Fruit fly (Drosophila melanogaster) whole organism, prepupa: Measurements from ENCODE around the gene CG44195.

Experiments
- Blimp-1 ChIP-seq: fragments of 200-800 bp; sonication (Bioruptor generic); optimal IDR thresholded peaks from 3 replicates; lab custom pipeline; 2017; ENCODE audit warnings: missing biosample characterization, missing genetic modification characterization, mild to moderate bottlenecking, moderate library complexity, missing genetic modification reagents
- CG10631 ChIP-seq: fragments of 200-800 bp; sonication (Bioruptor generic); optimal IDR thresholded peaks from 2 replicates; lab custom pipeline; 2016; ENCODE audit warnings: missing biosample characterization, missing genetic modification characterization
- CG10669 ChIP-seq: fragments of 200-800 bp; sonication (Bioruptor generic); optimal IDR thresholded peaks from 3 replicates; lab custom pipeline; 2018; ENCODE audit warnings: missing biosample characterization, mild to moderate bottlenecking, missing genetic modification characterization, moderate library complexity
- CG11902 ChIP-seq: fragments of 200-800 bp; sonication (Bioruptor generic); optimal IDR thresholded peaks from 3 replicates; lab custom pipeline; 2016; ENCODE audit warnings: missing biosample characterization, missing genetic modification characterization
- CG15336 ChIP-seq: fragments of 200-800 bp; sonication (Bioruptor generic); IDR thresholded peaks from 2 replicates; pipeline ENCODE4 v1.3.6; 2022; ENCODE audit warnings: missing biosample characterization, missing genetic modification characterization
- CG1621 ChIP-seq: fragments of 200-800 bp; sonication (Bioruptor generic); optimal IDR thresholded peaks from 3 replicates; lab custom pipeline; 2018; ENCODE audit warnings: missing biosample characterization, mild to moderate bottlenecking, missing genetic modification characterization
- CG32006 ChIP-seq: fragments of 200-800 bp; sonication (Bioruptor generic); optimal IDR thresholded peaks from 3 replicates; lab custom pipeline; 2017; ENCODE audit warnings: missing biosample characterization, mild to moderate bottlenecking, missing genetic modification characterization
- CG34406 ChIP-seq: fragments of 200-800 bp; sonication (Bioruptor generic); optimal IDR thresholded peaks from 3 replicates; lab custom pipeline; 2016; ENCODE audit warnings: missing biosample characterization, missing genetic modification characterization
- CG3919 ChIP-seq: fragments of 200-800 bp; sonication (Bioruptor generic); optimal IDR thresholded peaks from 3 replicates; lab custom pipeline; 2016; ENCODE audit warnings: missing biosample characterization, missing genetic modification characterization
- CG4318 ChIP-seq: fragments of 200-800 bp; sonication (Bioruptor generic); optimal IDR thresholded peaks from 3 replicates; lab custom pipeline; 2017; ENCODE audit warnings: missing biosample characterization, mild to moderate bottlenecking, missing genetic modification characterization
- CG6163 ChIP-seq: fragments of 200-800 bp; sonication (Bioruptor generic); IDR thresholded peaks from 3 replicates; pipeline ENCODE4 v1.3.6; 2022; ENCODE audit warnings: missing biosample characterization, missing genetic modification characterization
- CG6276 ChIP-seq: fragments of 200-800 bp; sonication (Bioruptor generic); optimal IDR thresholded peaks from 2 replicates; lab custom pipeline; 2017; ENCODE audit warnings: missing biosample characterization, mild to moderate bottlenecking, missing genetic modification characterization
- CG6792 ChIP-seq: fragments of 200-800 bp; sonication (Bioruptor generic); optimal IDR thresholded peaks from 3 replicates; lab custom pipeline; 2016; ENCODE audit warnings: missing biosample characterization, missing genetic modification characterization
- CG6808 ChIP-seq: fragments of 200-800 bp; sonication (Bioruptor generic); optimal IDR thresholded peaks from 3 replicates; lab custom pipeline; 2017; ENCODE audit warnings: missing biosample characterization, missing genetic modification characterization, mild to moderate bottlenecking, moderate library complexity, missing genetic modification reagents
- CG8319 ChIP-seq: fragments of 200-800 bp; sonication (Bioruptor generic); optimal IDR thresholded peaks from 3 replicates; lab custom pipeline; 2016; ENCODE audit warnings: missing biosample characterization, missing genetic modification characterization
- CG8632 ChIP-seq: fragments of 200-800 bp; sonication (Bioruptor generic); optimal IDR thresholded peaks from 3 replicates; lab custom pipeline; 2016; ENCODE audit warnings: missing biosample characterization, missing genetic modification characterization
- CG9139 ChIP-seq: fragments of 200-800 bp; sonication (Bioruptor generic); optimal IDR thresholded peaks from 3 replicates; lab custom pipeline; 2017; ENCODE audit warnings: missing biosample characterization, mild to moderate bottlenecking, missing genetic modification characterization
- Eip75B ChIP-seq: fragments of 200-800 bp; sonication (Bioruptor generic); optimal IDR thresholded peaks from 3 replicates; lab custom pipeline; 2016; ENCODE audit warnings: missing biosample characterization, missing genetic modification characterization
- Eip93F ChIP-seq: fragments of 200-800 bp; sonication (Bioruptor generic); optimal IDR thresholded peaks from 2 replicates; lab custom pipeline; 2016; ENCODE audit warnings: missing biosample characterization, mild to moderate bottlenecking, missing genetic modification characterization
- Ets21C ChIP-seq: fragments of 200-800 bp; sonication (Bioruptor generic); optimal IDR thresholded peaks from 3 replicates; lab custom pipeline; 2016; ENCODE audit warnings: missing biosample characterization, missing genetic modification characterization
- Ets96B ChIP-seq: fragments of 200-800 bp; optimal IDR thresholded peaks from 2 replicates; lab custom pipeline; 2019; ENCODE audit warnings: missing biosample characterization, mild to moderate bottlenecking, missing genetic modification characterization, moderate library complexity
- Gug ChIP-seq: fragments of 200-800 bp; sonication (Bioruptor generic); IDR thresholded peaks from 2 replicates; pipeline ENCODE4 v1.3.6; 2022; ENCODE audit warnings: missing biosample characterization, missing genetic modification characterization
- Hr38 ChIP-seq: sonication (Bioruptor generic); optimal IDR thresholded peaks from 2 replicates; lab custom pipeline; 2016; ENCODE audit warnings: missing biosample characterization, missing genetic modification characterization
- Hr39 ChIP-seq: fragments of 200-800 bp; sonication (Bioruptor generic); optimal IDR thresholded peaks from 2 replicates; lab custom pipeline; 2016; ENCODE audit warnings: missing biosample characterization, missing genetic modification characterization
- Hr4 ChIP-seq: fragments of 200-800 bp; sonication (Bioruptor generic); optimal IDR thresholded peaks from 3 replicates; lab custom pipeline; 2016; ENCODE audit warnings: missing biosample characterization, missing genetic modification characterization
- Smox ChIP-seq: fragments of 200-800 bp; sonication (Bioruptor generic); optimal IDR thresholded peaks from 3 replicates; lab custom pipeline; 2016; ENCODE audit warnings: missing biosample characterization, missing genetic modification characterization
- Sox102F ChIP-seq: fragments of 200-800 bp; sonication (Bioruptor generic); optimal IDR thresholded peaks from 2 replicates; lab custom pipeline; 2016; ENCODE audit warnings: missing biosample characterization, mild to moderate bottlenecking, missing genetic modification characterization
- achi ChIP-seq: fragments of 200-800 bp; sonication (Bioruptor generic); optimal IDR thresholded peaks from 3 replicates; lab custom pipeline; 2016; ENCODE audit warnings: missing biosample characterization, missing genetic modification characterization
- acj6 ChIP-seq: fragments of 200-800 bp; sonication (Bioruptor generic); optimal IDR thresholded peaks from 3 replicates; lab custom pipeline; 2016; ENCODE audit warnings: missing biosample characterization, missing genetic modification characterization
- cyc ChIP-seq: fragments of 200-800 bp; sonication (Bioruptor generic); optimal IDR thresholded peaks from 3 replicates; lab custom pipeline; 2016; ENCODE audit warnings: missing biosample characterization, missing genetic modification characterization
- dsx ChIP-seq: fragments of 200-800 bp; optimal IDR thresholded peaks from 3 replicates; lab custom pipeline; 2019; ENCODE audit warnings: missing biosample characterization, mild to moderate bottlenecking, missing genetic modification characterization, moderate library complexity; ENCODE audit not compliant: poor library complexity, severe bottlenecking
- eg ChIP-seq: fragments of 200-800 bp; sonication (Bioruptor generic); IDR thresholded peaks from 3 replicates; pipeline ENCODE4 v1.3.6; 2022; ENCODE audit warnings: missing biosample characterization, missing genetic modification characterization
- esn ChIP-seq: fragments of 200-800 bp; sonication (Bioruptor generic); optimal IDR thresholded peaks from 2 replicates; lab custom pipeline; 2016; ENCODE audit warnings: missing biosample characterization, mild to moderate bottlenecking, missing genetic modification characterization, moderate library complexity
- fd59A ChIP-seq: fragments of 200-800 bp; sonication (Bioruptor generic); optimal IDR thresholded peaks from 2 replicates; lab custom pipeline; 2017; ENCODE audit warnings: missing biosample characterization, mild to moderate bottlenecking, missing genetic modification characterization, missing genetic modification reagents
- fd85E ChIP-seq: fragments of 200-800 bp; sonication (Bioruptor generic); optimal IDR thresholded peaks from 3 replicates; lab custom pipeline; 2016; ENCODE audit warnings: missing biosample characterization, missing genetic modification characterization
- net ChIP-seq: fragments of 200-800 bp; sonication (Bioruptor generic); optimal IDR thresholded peaks from 3 replicates; lab custom pipeline; 2016; ENCODE audit warnings: missing biosample characterization, missing genetic modification characterization
- salr ChIP-seq, 2 experiments: fragments of 200-800 bp; sonication (Bioruptor generic); optimal IDR thresholded peaks; 3 replicates each; lab custom pipeline; 2016 to 2018; ENCODE audit warnings: missing biosample characterization in 2 of 2, missing genetic modification characterization in 2 of 2, mild to moderate bottlenecking in 1 of 2
- spab ChIP-seq: fragments of 200-800 bp; sonication (Bioruptor generic); optimal IDR thresholded peaks from 2 replicates; lab custom pipeline; 2017; ENCODE audit warnings: missing biosample characterization, mild to moderate bottlenecking, missing genetic modification characterization, missing genetic modification reagents
- ss ChIP-seq, 2 experiments: fragments of 200-800 bp; sonication (Bioruptor generic); optimal IDR thresholded peaks; 2 replicates in 1 of 2; 3 replicates in 1 of 2; lab custom pipeline; 2017 to 2018; ENCODE audit warnings: mild to moderate bottlenecking in 2 of 2, missing biosample characterization in 2 of 2, missing genetic modification characterization in 2 of 2, moderate library complexity in 1 of 2
- topi ChIP-seq: fragments of 200-800 bp; sonication (Bioruptor generic); optimal IDR thresholded peaks from 3 replicates; lab custom pipeline; 2016; ENCODE audit warnings: missing biosample characterization, missing genetic modification characterization
- vri ChIP-seq: fragments of 200-800 bp; sonication (Bioruptor generic); optimal IDR thresholded peaks from 3 replicates; lab custom pipeline; 2016; ENCODE audit warnings: missing biosample characterization, mild to moderate bottlenecking, missing genetic modification characterization

The CG44195 gene

DNA sequence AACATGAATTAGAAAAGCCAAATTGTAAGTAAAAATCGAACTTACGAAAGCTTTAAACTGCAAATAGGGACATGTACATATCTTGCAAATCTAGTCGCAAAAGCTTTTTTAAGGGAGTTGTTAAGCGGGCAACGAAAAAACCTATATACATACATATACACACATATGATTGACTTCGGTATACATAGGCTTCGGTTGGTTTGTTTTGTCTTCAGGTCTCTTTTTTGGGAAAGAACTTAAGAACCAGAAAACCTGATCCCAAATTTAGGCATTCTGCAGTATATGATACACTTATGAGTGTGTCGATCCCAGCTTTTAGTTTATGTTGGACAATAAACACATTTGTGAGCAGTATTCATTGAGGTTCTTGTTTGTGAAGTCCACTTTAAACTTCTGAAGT is 31.2 kb upstream of the CG44195 start:
- TF ChIP-seq Ets21C (no peak), Hr38 (GFP tag; lab: Kevin White, UChicago) (no peak), eg (GFP tag; lab: Robert Waterston, UW) (no peak), fd85E (GFP tag; lab: Kevin White, UChicago) (no peak), CG3919 (GFP tag; lab: Kevin White, UChicago) (no peak), Smox (no peak), CG8319 (no peak), achi (GFP tag; lab: Kevin White, UChicago) (no peak), Eip75B (GFP tag; lab: Kevin White, UChicago) (no peak), CG4318 (GFP tag; lab: Kevin White, UChicago) (no peak), CG34406 (GFP tag; lab: Kevin White, UChicago) (no peak), spab (no peak), CG9139 (GFP tag; lab: Kevin White, UChicago) (no peak), Blimp-1 (GFP tag; lab: Kevin White, UChicago) (no peak), CG10631 (GFP tag; lab: Kevin White, UChicago) (no peak)
- TF ChIP-seq, all 60 proteins: peak for 0

DNA sequence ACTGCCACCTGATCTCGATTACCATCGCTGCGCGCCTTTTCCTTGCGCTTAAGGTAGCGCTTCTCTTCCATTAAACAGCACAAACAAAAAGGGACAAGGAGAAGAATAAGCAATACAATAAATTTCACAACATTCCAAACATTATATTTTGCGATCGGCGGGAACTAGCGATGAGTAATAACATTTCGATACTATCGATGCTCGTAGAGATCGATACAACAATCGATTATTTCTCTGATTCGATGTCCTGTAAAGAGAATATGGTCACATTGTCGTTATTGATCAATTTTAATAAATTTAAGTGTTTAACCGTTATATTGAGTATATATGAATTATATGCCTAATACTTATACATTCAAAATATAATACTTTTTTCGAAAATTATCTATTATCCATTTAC is 30.8 kb upstream of the CG44195 start, which contains the start of gene CG7457:
CG7457 (minus strand) TSS at position 189 of the 400 bp plus-strand sequence.
- TF ChIP-seq CG1621 = peak; percentile 4
- TF ChIP-seq Hr39 (GFP tag; lab: Kevin White, UChicago) = no peak
- no peak for TF ChIP-seq net (GFP tag; lab: Kevin White, UChicago)
- TF ChIP-seq Hr4 = no peak
- peak; percentile 13 for TF ChIP-seq esn (GFP tag; lab: Kevin White, UChicago)
- no peak for TF ChIP-seq vri (GFP tag; lab: Kevin White, UChicago)

DNA sequence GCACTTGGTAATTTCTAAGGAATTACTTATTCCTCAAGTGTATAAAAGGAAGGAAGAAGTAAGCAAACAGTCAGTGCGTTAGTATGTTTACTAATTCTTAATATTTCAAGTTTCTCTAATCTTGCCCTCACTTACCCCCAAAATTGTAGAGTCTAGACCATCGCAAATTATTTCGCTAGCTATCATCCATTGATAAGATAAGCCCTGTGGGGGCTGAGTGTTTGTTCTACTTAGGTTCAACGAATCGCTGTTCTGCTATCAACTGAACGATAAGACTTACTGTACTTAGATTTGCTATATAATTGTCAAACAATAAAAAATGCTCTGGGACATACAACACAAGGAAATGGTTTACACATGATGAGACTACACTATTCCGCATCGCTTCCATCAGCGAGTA is 26.1 kb upstream of the CG44195 start:
- TF ChIP-seq Eip93F = peak; percentile 72
- no peak for TF ChIP-seq spab

DNA sequence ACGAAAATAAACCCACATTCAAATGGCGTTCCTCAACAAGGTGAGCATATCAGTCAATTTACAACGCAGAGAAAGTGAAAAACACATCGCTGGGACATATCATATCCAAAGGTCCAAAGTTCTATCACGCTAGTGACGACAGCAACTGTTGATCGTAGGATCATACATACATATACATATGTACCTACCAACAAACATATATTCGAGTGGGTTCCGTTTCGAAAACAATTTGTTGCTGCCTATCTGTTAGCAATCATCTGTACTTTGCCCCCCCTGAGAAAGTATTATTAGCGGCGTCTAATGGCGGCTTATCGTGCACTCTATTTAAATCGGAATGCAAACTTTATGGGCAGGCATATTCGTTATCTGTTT is 23.9 kb upstream of the CG44195 start:
- TF ChIP-seq CG15336 (GFP tag; lab: Robert Waterston, UW) (0 out of 2 replicates have a peak, but pooled peaks have one; percentile 5), CG9139 (GFP tag; lab: Kevin White, UChicago) (peak; percentile 38), ss (GFP tag; optimal IDR thresholded peaks at IDR 0.05; lab: Kevin White, UChicago) (peak; percentile 3 to 60), topi (GFP tag; lab: Kevin White, UChicago) (no peak), CG6276 (peak; percentile 10)

DNA sequence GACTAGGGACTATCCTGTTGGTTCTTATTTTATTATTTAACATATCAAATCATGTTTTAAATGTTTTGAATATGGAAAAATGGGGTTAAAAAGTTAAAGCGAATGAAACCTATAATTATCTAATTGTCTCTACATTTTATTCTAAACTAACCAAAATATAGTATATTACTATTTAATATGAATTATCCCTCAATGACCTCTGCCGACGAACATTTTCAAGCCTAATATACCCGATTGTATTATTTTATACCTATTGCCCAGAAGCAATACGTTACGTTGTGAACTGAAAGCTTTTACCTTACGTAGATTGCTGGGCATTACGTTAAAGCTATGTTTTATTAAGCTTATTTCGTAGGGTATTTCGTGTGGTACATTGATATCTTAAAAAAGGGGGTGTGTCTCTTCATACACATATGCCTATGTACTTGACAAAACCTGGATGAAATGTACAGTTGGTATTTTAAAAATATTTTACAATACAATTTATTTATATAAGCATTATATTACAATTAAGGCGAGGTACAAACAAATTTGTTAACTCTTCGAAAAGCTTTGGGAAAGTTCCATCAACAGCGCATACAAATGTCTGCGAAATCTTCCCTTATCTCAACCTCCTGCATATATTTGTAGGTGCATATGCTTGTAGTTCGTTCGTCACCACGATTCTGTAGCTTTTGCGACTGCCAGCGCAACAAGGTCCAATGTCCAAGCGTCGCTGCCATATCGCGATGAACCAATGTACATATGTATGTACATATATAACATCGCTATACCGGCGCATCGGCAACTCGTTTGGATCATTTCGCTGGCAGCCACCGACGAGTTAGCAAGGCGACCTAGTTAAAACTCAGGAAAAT is 23.3 kb upstream of the CG44195 start, which contains the start of gene Mcad:
Mcad (plus strand) TSS at position 790 of the 857 bp plus-strand sequence.
- TF ChIP-seq CG6792 (GFP tag; lab: Kevin White, UChicago) (peak; percentile 97), fd59A (GFP tag; lab: Kevin White, UChicago) (peak; percentile 94), topi (GFP tag; lab: Kevin White, UChicago) (peak; percentile 95), Ets96B (tag; lab: Kevin White, UChicago) (peak; percentile 93), dsx (GFP tag; lab: Kevin White, UChicago) (peak; percentile 94), Smox (peak; percentile 96), net (GFP tag; lab: Kevin White, UChicago) (peak; percentile 98), Gug (GFP tag; lab: Robert Waterston, UW) (peak; percentile 86), CG6163 (GFP tag; lab: Robert Waterston, UW) (peak; percentile 89), CG32006 (peak; percentile 99), CG10631 (GFP tag; lab: Kevin White, UChicago) (peak; percentile 96), CG11902 (GFP tag; lab: Kevin White, UChicago) (peak; percentile 92), acj6 (GFP tag; lab: Kevin White, UChicago) (peak; percentile 97), CG15336 (GFP tag; lab: Robert Waterston, UW) (peak; percentile 94), CG8632 (peak; percentile 97), CG10669 (GFP tag; lab: Kevin White, UChicago) (peak; percentile 91), cyc (GFP tag; lab: Kevin White, UChicago) (peak; percentile 92), Eip93F (peak; percentile 96), Hr4 (peak; percentile 96), salr (GFP tag; optimal IDR thresholded peaks at IDR 0.05; lab: Kevin White, UChicago) (peak; percentile 92 to 97), Ets21C (peak; percentile 89), Sox102F (GFP tag; lab: Kevin White, UChicago) (peak; percentile 97), esn (GFP tag; lab: Kevin White, UChicago) (peak; percentile 98), CG6808 (GFP tag; lab: Kevin White, UChicago) (peak; percentile 92), Hr39 (GFP tag; lab: Kevin White, UChicago) (peak; percentile 91)
